Worm (Caenorhabditis elegans) whole organism, mixed stage, embryonic: Measurements from ENCODE around the gene Y53G8AM.6.

Experiments used
- ceh-83 ChIP-seq: fragments of 200-800 bp; sonication (Bioruptor generic); optimal IDR thresholded peaks from 2 replicates; lab custom pipeline; 2018; ENCODE audit warnings: mild to moderate bottlenecking, missing genetic modification characterization, missing compliant biosample characterization
- elt-3 ChIP-seq: fragments of 150-350 bp; optimal IDR thresholded peaks from 2 replicates; lab custom pipeline; 2014; ENCODE audit warnings: missing biosample characterization, missing genetic modification characterization
- lin-13 ChIP-seq: fragments of 150-350 bp; optimal IDR thresholded peaks from 2 replicates; lab custom pipeline; 2014; ENCODE audit warnings: missing biosample characterization, missing genetic modification characterization
- mep-1 ChIP-seq: fragments of 150-350 bp; optimal IDR thresholded peaks from 2 replicates; lab custom pipeline; 2017; ENCODE audit warnings: missing biosample characterization, missing genetic modification reagents, missing genetic modification characterization, inconsistent platforms
- nhr-237 ChIP-seq: fragments of 150-350 bp; optimal IDR thresholded peaks from 2 replicates; lab custom pipeline; 2014; ENCODE audit warnings: missing biosample characterization, missing genetic modification characterization
- pha-4 ChIP-seq: fragments of 150-350 bp; optimal IDR thresholded peaks from 2 replicates; lab custom pipeline; 2018; ENCODE audit warnings: missing biosample characterization, missing genetic modification reagents, missing genetic modification characterization
- snpc-4 ChIP-seq: fragments of 150-350 bp; optimal IDR thresholded peaks from 2 replicates; lab custom pipeline; 2014; ENCODE audit warnings: missing biosample characterization, missing genetic modification characterization
- tbx-8 ChIP-seq: fragments of 200-800 bp; sonication (Bioruptor generic); optimal IDR thresholded peaks from 2 replicates; lab custom pipeline; 2018; ENCODE audit warnings: mild to moderate bottlenecking, missing genetic modification characterization, moderate library complexity, missing compliant biosample characterization
- unc-120 ChIP-seq: sonication (generic microtip); optimal IDR thresholded peaks from 2 replicates; lab custom pipeline; 2017; ENCODE audit warnings: missing genetic modification characterization, missing compliant biosample characterization; ENCODE audit not compliant: poor library complexity, severe bottlenecking

ce11 chrIII:3220287-3220686, 39.3 kb downstream of the Y53G8AM.6 start:
- TF ChIP-seq tbx-8 (GFP tag; lab: Kevin White, UChicago) (no peak), nhr-237 (tag; lab: Kevin White, UChicago) (no peak), snpc-4 (no peak), mep-1 (tag; lab: Kevin White, UChicago) (no peak), lin-13 (tag; lab: Kevin White, UChicago) (no peak), unc-120 (tag; lab: Kevin White, UChicago) (peak; percentile 36), pha-4 (tag; lab: Kevin White, UChicago) (no peak), ceh-83 (no peak), elt-3 (no peak)
